Fruit fly (Drosophila melanogaster) whole organism, pupa: Measurements from ENCODE around the gene CG11836.

Experiments
- CG10348 ChIP-seq: fragments of 200-800 bp; sonication (Bioruptor generic); IDR thresholded peaks from 2 replicates; pipeline ENCODE4 v1.3.6; 2022; ENCODE audit warnings: missing biosample characterization, missing genetic modification characterization
- CG13204 ChIP-seq: fragments of 200-800 bp; sonication (Bioruptor generic); optimal IDR thresholded peaks from 2 replicates; lab custom pipeline; 2018; ENCODE audit warnings: missing biosample characterization, mild to moderate bottlenecking, missing genetic modification characterization, moderate library complexity
- CG14655 ChIP-seq: fragments of 200-800 bp; sonication (Bioruptor generic); optimal IDR thresholded peaks from 3 replicates; lab custom pipeline; 2017; ENCODE audit warnings: mild to moderate bottlenecking, missing biosample characterization, missing genetic modification reagents, missing genetic modification characterization
- CG34367 ChIP-seq: fragments of 200-800 bp; sonication (Bioruptor generic); optimal IDR thresholded peaks from 2 replicates; lab custom pipeline; 2018; ENCODE audit warnings: missing biosample characterization, mild to moderate bottlenecking, missing genetic modification characterization
- CG8159 ChIP-seq: fragments of 200-800 bp; sonication (Bioruptor generic); optimal IDR thresholded peaks from 3 replicates; lab custom pipeline; 2018; ENCODE audit warnings: missing biosample characterization, mild to moderate bottlenecking, missing genetic modification characterization, moderate library complexity
- CG8301 ChIP-seq: fragments of 200-800 bp; sonication (Bioruptor generic); optimal IDR thresholded peaks from 2 replicates; lab custom pipeline; 2018; ENCODE audit warnings: missing biosample characterization, mild to moderate bottlenecking, missing genetic modification characterization
- D1 ChIP-seq: fragments of 200-800 bp; sonication (Bioruptor generic); optimal IDR thresholded peaks from 2 replicates; lab custom pipeline; 2018; ENCODE audit warnings: missing biosample characterization, mild to moderate bottlenecking, missing genetic modification characterization, moderate library complexity
- EcR ChIP-seq: fragments of 200-800 bp; sonication (Bioruptor generic); optimal IDR thresholded peaks from 3 replicates; lab custom pipeline; 2019; ENCODE audit warnings: missing biosample characterization, missing genetic modification characterization, mild to moderate bottlenecking, moderate library complexity, missing genetic modification reagents
- Ets98B ChIP-seq: fragments of 200-800 bp; sonication (Bioruptor generic); IDR thresholded peaks from 2 replicates; pipeline ENCODE4 v1.3.6; 2022; ENCODE audit warnings: missing biosample characterization, missing genetic modification characterization
- fd96Ca ChIP-seq: fragments of 200-800 bp; sonication (Bioruptor generic); IDR thresholded peaks from 3 replicates; pipeline ENCODE4 v1.3.6; 2022; ENCODE audit warnings: missing biosample characterization, missing genetic modification characterization
- rn ChIP-seq: fragments of 200-800 bp; sonication (Bioruptor generic); IDR thresholded peaks from 2 replicates; pipeline ENCODE4 v1.3.6; 2022; ENCODE audit warnings: missing biosample characterization, missing genetic modification characterization

DNA sequence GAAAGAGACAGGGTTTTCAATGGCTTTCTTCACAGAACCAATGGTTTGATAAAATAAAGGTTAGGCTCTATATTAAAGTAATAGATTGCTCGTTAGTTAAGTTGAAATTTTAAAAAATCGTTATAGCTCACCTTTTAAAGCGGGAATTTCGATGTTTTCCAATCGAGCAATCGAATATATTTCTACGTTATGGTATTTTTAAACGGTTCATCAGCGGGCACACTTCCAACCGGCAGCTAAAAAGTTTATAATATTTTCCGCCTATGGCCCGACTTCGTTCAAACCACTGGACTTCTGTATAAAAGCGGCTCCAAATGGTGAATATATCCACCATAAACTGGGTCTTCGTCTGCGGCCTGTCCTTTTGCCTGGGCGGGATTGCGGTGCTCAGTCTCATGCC, 47.9 kb upstream of the CG11836 start, which contains the start of gene beta4GalT7:
- TF ChIP-seq CG13204 (GFP tag; lab: Kevin White, UChicago) (no peak), Ets98B (GFP tag; lab: Robert Waterston, UW) (no peak), CG14655 (GFP tag; lab: Kevin White, UChicago) (no peak), fd96Ca (GFP tag; lab: Robert Waterston, UW) (no peak), CG10348 (GFP tag; lab: Robert Waterston, UW) (no peak), rn (GFP tag; lab: Robert Waterston, UW) (no peak), D1 (tag; lab: Kevin White, UChicago) (no peak), CG8159 (no peak), CG34367 (tag; lab: Kevin White, UChicago) (no peak), EcR (GFP tag; lab: Kevin White, UChicago) (no peak), CG8301 (tag; lab: Kevin White, UChicago) (no peak)
